Worm (Caenorhabditis elegans) whole organism, L4/young adult: ENCODE results near the gene nhr-138.

ENCODE experiments used
- W03F9.2 ChIP-seq: fragments of 150-350 bp; optimal IDR thresholded peaks from 2 replicates; lab custom pipeline; 2014; ENCODE audit warnings: missing biosample characterization, missing genetic modification characterization
- dao-5 ChIP-seq: sonication (generic microtip); optimal IDR thresholded peaks from 2 replicates; lab custom pipeline; 2016; ENCODE audit warnings: missing genotype, missing genetic modification characterization, moderate library complexity, missing compliant biosample characterization
- him-1 ChIP-seq: sonication (generic microtip); optimal IDR thresholded peaks from 2 replicates; lab custom pipeline; 2016; ENCODE audit warnings: missing genotype, missing genetic modification reagents, missing genetic modification characterization, missing compliant biosample characterization

DNA sequence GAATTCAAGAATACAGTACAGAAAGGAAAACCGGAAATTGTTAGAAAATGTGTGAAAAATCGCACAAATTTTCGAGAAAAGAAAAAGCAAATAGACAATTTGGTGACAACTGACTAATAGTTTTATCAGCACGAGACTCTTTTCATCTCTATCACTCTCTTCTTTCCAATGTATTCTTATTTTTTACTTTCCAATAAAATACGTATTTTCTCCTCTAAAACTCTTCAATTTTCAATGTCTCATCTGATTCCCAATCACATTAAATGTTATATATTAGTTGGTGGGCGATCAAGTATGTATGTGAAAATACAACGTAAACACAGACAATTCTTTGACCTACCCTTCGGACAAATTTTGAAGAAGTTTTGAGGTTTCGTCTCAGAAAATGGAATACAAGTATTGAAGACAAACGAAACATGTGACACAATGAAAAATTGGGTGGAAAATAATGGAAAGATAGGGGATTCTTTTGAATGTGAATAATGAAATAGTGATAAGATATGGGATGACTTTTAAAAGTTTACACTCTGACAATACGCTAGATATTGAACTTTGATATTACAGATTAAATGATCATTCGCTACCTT lies 12.2 kb downstream of the nhr-138 start, which contains the start of gene cka-1:
- TF ChIP-seq him-1 (no peak), W03F9.2 (tag; lab: Kevin White, UChicago) (no peak), dao-5 (tag; lab: Kevin White, UChicago) (no peak)
